Worm (Caenorhabditis elegans) whole organism, early embryonic: ENCODE data around the gene srh-173.

ENCODE experiments used
- F13C5.2 ChIP-seq: sonication (generic microtip); optimal IDR thresholded peaks from 2 replicates; lab custom pipeline; 2017; ENCODE audit warnings: mild to moderate bottlenecking, missing genetic modification characterization, inconsistent platforms, missing compliant biosample characterization
- ama-1 ChIP-seq: fragments of 150-350 bp; optimal IDR thresholded peaks from 2 replicates; lab custom pipeline; 2014
- ceh-13 ChIP-seq: fragments of 200-800 bp; sonication (Bioruptor generic); optimal IDR thresholded peaks from 2 replicates; lab custom pipeline; 2018; ENCODE audit warnings: mild to moderate bottlenecking, missing genetic modification characterization, missing compliant biosample characterization
- flt-1 ChIP-seq: fragments of 200-800 bp; sonication (Bioruptor generic); IDR thresholded peaks from 2 replicates; pipeline ENCODE4 v1.3.6; 2022; ENCODE audit warnings: missing genetic modification characterization, missing compliant biosample characterization
- hmbx-1 ChIP-seq: sonication (generic microtip); optimal IDR thresholded peaks from 2 replicates; lab custom pipeline; 2016; ENCODE audit warnings: mild to moderate bottlenecking, missing genetic modification characterization, missing compliant biosample characterization
- hmg-4 ChIP-seq: fragments of 200-800 bp; sonication (Bioruptor generic); optimal IDR thresholded peaks from 2 replicates; lab custom pipeline; 2018; ENCODE audit warnings: mild to moderate bottlenecking, missing genetic modification characterization, missing compliant biosample characterization
- tbx-11 ChIP-seq: fragments of 200-800 bp; sonication (Bioruptor generic); IDR thresholded peaks from 2 replicates; pipeline ENCODE4 v1.3.6; 2022; ENCODE audit warnings: missing genetic modification characterization, missing compliant biosample characterization
- tra-4 ChIP-seq: sonication (generic microtip); optimal IDR thresholded peaks from 2 replicates; lab custom pipeline; 2017; ENCODE audit warnings: missing genetic modification characterization, missing compliant biosample characterization

ce11 chrV:19923924-19924323, 49.2 kb upstream of the srh-173 start, which contains the start of gene skr-4:
- no peak for TF ChIP-seq ama-1 (lab: Kevin White, UChicago)
- TF ChIP-seq F13C5.2 (tag; lab: Kevin White, UChicago), result no peak
- no peak for TF ChIP-seq ceh-13 (GFP tag; lab: Kevin White, UChicago)
- TF ChIP-seq flt-1 (GFP tag; lab: Robert Waterston, UW), result no peak
- TF ChIP-seq hmbx-1 (tag; lab: Kevin White, UChicago), result no peak
- no peak for TF ChIP-seq tra-4 (tag; lab: Kevin White, UChicago)
- no peak for TF ChIP-seq tbx-11 (GFP tag; lab: Robert Waterston, UW)
- no peak for TF ChIP-seq hmg-4 (GFP tag; lab: Kevin White, UChicago)
